Fruit fly (Drosophila melanogaster): ENCODE measurements around the gene CG1090.
A peak's percentile ranks its signal among the peaks of the same experiment; 100 is the strongest.

CG1090 gene

DNA sequence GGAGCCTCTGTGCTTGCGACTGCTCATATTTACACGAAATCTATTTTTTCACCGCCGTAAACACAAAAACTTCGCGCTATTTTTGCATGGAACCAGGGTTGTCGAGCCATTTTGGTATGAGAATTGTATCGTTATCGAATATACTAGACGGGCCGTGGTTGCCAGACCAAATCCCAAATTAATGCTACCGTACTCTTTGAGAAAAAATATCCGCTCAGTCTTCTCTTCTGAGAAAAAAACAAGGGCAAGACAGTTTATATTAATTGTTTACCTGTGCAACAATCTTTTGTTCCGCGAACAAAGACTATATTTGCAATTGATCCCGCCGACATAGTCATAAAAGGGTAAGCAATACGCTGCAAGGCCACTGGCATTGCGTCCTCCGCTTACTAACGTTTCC is 22.1 kb upstream of the CG1090 start, which contains the start of the genes Skp2 and CG1103 (continued):
- peak; percentile 89 for TF ChIP-seq MBD-R2 (GFP tag; IDR thresholded peaks at IDR 0.05)
- no peak for TF ChIP-seq CG6654 (GFP tag; optimal IDR thresholded peaks at IDR 0.05)
- no peak for TF ChIP-seq Rx (GFP tag; IDR thresholded peaks at IDR 0.05)
- no peak for TF ChIP-seq zen2 (GFP tag; IDR thresholded peaks at IDR 0.05; ENCODE audit: partially characterized antibody)
- TF ChIP-seq CG12236 (GFP tag; optimal IDR thresholded peaks at IDR 0.05): no peak
- peak; percentile 56 for TF ChIP-seq Ets97D (GFP tag; optimal IDR thresholded peaks at IDR 0.05)
- TF ChIP-seq ranshi (GFP tag; IDR thresholded peaks at IDR 0.05): no peak
- no peak for TF ChIP-seq Fer1 (GFP tag; optimal IDR thresholded peaks at IDR 0.05)
- no peak for TF ChIP-seq CG15011 (GFP tag; optimal IDR thresholded peaks at IDR 0.05)
- no peak for TF ChIP-seq CG12104 (GFP tag; optimal IDR thresholded peaks at IDR 0.05)
- TF ChIP-seq CG6175 (GFP tag; IDR thresholded peaks at IDR 0.05): no peak
- no peak for TF ChIP-seq CG10543 (GFP tag; optimal IDR thresholded peaks at IDR 0.05)
- TF ChIP-seq sisA (GFP tag; IDR thresholded peaks at IDR 0.05): no peak
- TF ChIP-seq fd96Cb (tag; optimal IDR thresholded peaks at IDR 0.05): no peak
- no peak for TF ChIP-seq Tbp (GFP tag; optimal IDR thresholded peaks at IDR 0.05)
- TF ChIP-seq ind (GFP tag; optimal IDR thresholded peaks at IDR 0.05): no peak
- TF ChIP-seq NfI (GFP tag; optimal IDR thresholded peaks at IDR 0.05): no peak
- no peak for TF ChIP-seq sob (GFP tag; IDR thresholded peaks at IDR 0.05)
- no peak for TF ChIP-seq Oli (tag; optimal IDR thresholded peaks at IDR 0.05)
- TF ChIP-seq CG3995 (GFP tag; optimal IDR thresholded peaks at IDR 0.05): no peak
- TF ChIP-seq CG43689 (GFP tag; IDR thresholded peaks at IDR 0.05): no peak
- TF ChIP-seq CG8359 (GFP tag; optimal IDR thresholded peaks at IDR 0.05; ENCODE audit: borderline replicate concordance): no peak
- TF ChIP-seq Xbp1 (GFP tag; optimal IDR thresholded peaks at IDR 0.05): no peak
- peak; percentile 37 for TF ChIP-seq nmo (GFP tag; optimal IDR thresholded peaks at IDR 0.05)
- no peak for TF ChIP-seq aop (GFP tag; IDR thresholded peaks at IDR 0.05)
- no peak for TF ChIP-seq hth (optimal IDR thresholded peaks at IDR 0.05)
- TF ChIP-seq CG15601 (tag; optimal IDR thresholded peaks at IDR 0.05): peak; percentile 25
- peak; percentile 62 for TF ChIP-seq CG12659 (GFP tag; optimal IDR thresholded peaks at IDR 0.05)
- no peak for TF ChIP-seq CG34422 (GFP tag; IDR thresholded peaks at IDR 0.05)
- no peak for TF ChIP-seq CG4707 (GFP tag; optimal IDR thresholded peaks at IDR 0.05)
- peak; percentile 21; the same call in 1 of the 2 replicates for TF ChIP-seq sna (GFP tag; IDR thresholded peaks at IDR 0.05; ENCODE audit: partially characterized antibody)
- TF ChIP-seq cg (GFP tag; optimal IDR thresholded peaks at IDR 0.05): no peak
- no peak for TF ChIP-seq CG6765 (GFP tag; optimal IDR thresholded peaks at IDR 0.05)
- TF ChIP-seq Gug (GFP tag; IDR thresholded peaks at IDR 0.05): no peak
- TF ChIP-seq CG2712 (tag; optimal IDR thresholded peaks at IDR 0.05): peak; percentile 42
- TF ChIP-seq CG1832 (GFP tag; optimal IDR thresholded peaks at IDR 0.05): no peak
- peak; percentile 17 for TF ChIP-seq CG10267 (tag; optimal IDR thresholded peaks at IDR 0.05)
- no peak for TF ChIP-seq ewg (GFP tag; optimal IDR thresholded peaks at IDR 0.05)
- no peak for TF ChIP-seq sim (GFP tag; IDR thresholded peaks at IDR 0.05)
- no peak for TF ChIP-seq slp2 (GFP tag; optimal IDR thresholded peaks at IDR 0.05)
- TF ChIP-seq Meics (GFP tag; optimal IDR thresholded peaks at IDR 0.05): no peak
- TF ChIP-seq chif (GFP tag; optimal IDR thresholded peaks at IDR 0.05): no peak
- no peak for TF ChIP-seq Kr (GFP tag; optimal IDR thresholded peaks at IDR 0.05)
- TF ChIP-seq H2.0 (GFP tag; IDR thresholded peaks at IDR 0.05): no peak
- no peak for TF ChIP-seq B-H2 (GFP tag; optimal IDR thresholded peaks at IDR 0.05)
- no peak for TF ChIP-seq Ssrp (tag; optimal IDR thresholded peaks at IDR 0.05)
- TF ChIP-seq gsb (GFP tag; IDR thresholded peaks at IDR 0.05): no peak
- TF ChIP-seq Hr3 (GFP tag; optimal IDR thresholded peaks at IDR 0.05): peak; percentile 29
- TF ChIP-seq gro (GFP tag; optimal IDR thresholded peaks at IDR 0.05): no peak
- TF ChIP-seq seq (GFP tag; IDR thresholded peaks at IDR 0.05): no peak
- TF ChIP-seq zfh2 (GFP tag; optimal IDR thresholded peaks at IDR 0.05): no peak
- TF ChIP-seq CG7271 (tag; optimal IDR thresholded peaks at IDR 0.05): no peak

All from whole organism, embryonic.